Fruit fly (Drosophila melanogaster) whole organism, embryonic: ENCODE data around the gene Sec24CD.

Source experiments
- B-H1 ChIP-seq: fragments of 200-800 bp; sonication (Bioruptor generic); IDR thresholded peaks from 3 replicates; pipeline ENCODE4 v1.3.6; 2022; ENCODE audit warnings: missing biosample characterization, missing genetic modification characterization
- C15 ChIP-seq: fragments of 200-800 bp; sonication (Bioruptor generic); IDR thresholded peaks from 3 replicates; pipeline ENCODE4 v1.3.6; 2022; ENCODE audit warnings: missing biosample characterization, missing genetic modification characterization
- CG10267 ChIP-seq: fragments of 200-800 bp; sonication (Bioruptor generic); optimal IDR thresholded peaks from 2 replicates; lab custom pipeline; 2018; ENCODE audit warnings: missing biosample characterization, mild to moderate bottlenecking, missing genetic modification characterization, moderate library complexity
- CG10543 ChIP-seq: fragments of 200-800 bp; sonication (Bioruptor generic); optimal IDR thresholded peaks from 3 replicates; lab custom pipeline; 2017; ENCODE audit warnings: missing biosample characterization, mild to moderate bottlenecking, missing genetic modification characterization, moderate library complexity
- CG12071 ChIP-seq: fragments of 200-800 bp; sonication (Bioruptor generic); optimal IDR thresholded peaks from 3 replicates; lab custom pipeline; 2018; ENCODE audit warnings: missing biosample characterization, mild to moderate bottlenecking, missing genetic modification characterization
- CG12769 ChIP-seq: fragments of 200-800 bp; sonication (Bioruptor generic); optimal IDR thresholded peaks from 2 replicates; lab custom pipeline; 2019; ENCODE audit warnings: missing biosample characterization, mild to moderate bottlenecking, missing genetic modification characterization, moderate library complexity
- CG14014 ChIP-seq: fragments of 200-800 bp; sonication (Bioruptor generic); IDR thresholded peaks from 2 replicates; pipeline ENCODE4 v1.3.6; 2022; ENCODE audit warnings: missing biosample characterization, missing genetic modification characterization
- CG2712 ChIP-seq: fragments of 200-800 bp; optimal IDR thresholded peaks from 3 replicates; lab custom pipeline; 2019; ENCODE audit warnings: missing biosample characterization, mild to moderate bottlenecking, missing genetic modification characterization, moderate library complexity
- CG4282 ChIP-seq: fragments of 200-800 bp; sonication (Bioruptor generic); optimal IDR thresholded peaks from 2 replicates; lab custom pipeline; 2016; ENCODE audit warnings: missing biosample characterization, missing genetic modification characterization
- CG5180 ChIP-seq: fragments of 200-800 bp; sonication (Bioruptor generic); optimal IDR thresholded peaks from 3 replicates; lab custom pipeline; 2017; ENCODE audit warnings: missing biosample characterization, missing genetic modification characterization, mild to moderate bottlenecking, moderate library complexity, missing genetic modification reagents
- CG8290 ChIP-seq, 3 experiments: fragments of 200-800 bp; sonication (Bioruptor generic); optimal IDR thresholded peaks; 2 replicates each; lab custom pipeline; 2016 to 2019; ENCODE audit warnings: missing biosample characterization in 3 of 3, missing genetic modification characterization in 3 of 3, mild to moderate bottlenecking in 2 of 3, moderate library complexity in 1 of 3
- CG9437 ChIP-seq: fragments of 200-800 bp; sonication (Bioruptor generic); optimal IDR thresholded peaks from 2 replicates; lab custom pipeline; 2018; ENCODE audit warnings: missing biosample characterization, mild to moderate bottlenecking, missing genetic modification characterization
- CG9797 ChIP-seq: fragments of 200-800 bp; sonication (Bioruptor generic); optimal IDR thresholded peaks from 3 replicates; lab custom pipeline; 2018; ENCODE audit warnings: missing biosample characterization, mild to moderate bottlenecking, missing genetic modification characterization
- CG9876 ChIP-seq: fragments of 200-800 bp; sonication (Bioruptor generic); optimal IDR thresholded peaks from 2 replicates; lab custom pipeline; 2016; ENCODE audit warnings: missing biosample characterization, missing genetic modification characterization
- Dad ChIP-seq: fragments of 200-800 bp; sonication (Bioruptor generic); optimal IDR thresholded peaks from 3 replicates; lab custom pipeline; 2016; ENCODE audit warnings: missing biosample characterization, missing genetic modification characterization
- Deaf1 ChIP-seq: fragments of 200-800 bp; optimal IDR thresholded peaks from 3 replicates; lab custom pipeline; 2019; ENCODE audit warnings: missing biosample characterization, mild to moderate bottlenecking, missing genetic modification characterization, moderate library complexity
- Dp ChIP-seq: fragments of 200-800 bp; sonication (Bioruptor generic); optimal IDR thresholded peaks from 2 replicates; lab custom pipeline; 2018; ENCODE audit warnings: missing biosample characterization, mild to moderate bottlenecking, missing genetic modification characterization, moderate library complexity
- Dref ChIP-seq: fragments of 200-800 bp; sonication (Bioruptor generic); IDR thresholded peaks from 2 replicates; pipeline ENCODE4 v1.3.6; 2022; ENCODE audit warnings: missing biosample characterization, missing genetic modification characterization
- Eip74EF ChIP-seq, 2 experiments: fragments of 200-800 bp in 1 of 2; fragments of >200 bp in 1 of 2; sonication (Bioruptor generic) in 1 of 2; optimal IDR thresholded peaks; 2 replicates each; lab custom pipeline; 2017 to 2019; ENCODE audit warnings: missing biosample characterization in 2 of 2, missing genetic modification characterization in 2 of 2, mild to moderate bottlenecking in 1 of 2, moderate library complexity in 1 of 2
- Ets65A ChIP-seq: fragments of 200-800 bp; sonication (Bioruptor generic); peaks from one replicate; lab custom pipeline; 2016; ENCODE audit warnings: missing biosample characterization, missing genetic modification characterization
- Gug ChIP-seq: fragments of 200-800 bp; sonication (Bioruptor generic); IDR thresholded peaks from 4 replicates; pipeline ENCODE4 v1.3.6; 2022; ENCODE audit warnings: missing biosample characterization, missing genetic modification characterization
- Hmr ChIP-seq: fragments of 200-800 bp; sonication (Bioruptor generic); optimal IDR thresholded peaks from 3 replicates; lab custom pipeline; 2017; ENCODE audit warnings: mild to moderate bottlenecking, missing biosample characterization, missing genetic modification reagents, missing genetic modification characterization
- Hr78 ChIP-seq, 2 experiments: fragments of 200-800 bp in 1 of 2; fragments of >200 bp in 1 of 2; sonication (Bioruptor generic) in 1 of 2; optimal IDR thresholded peaks; 2 replicates each; lab custom pipeline; 2017 to 2019; ENCODE audit warnings: missing biosample characterization in 2 of 2, missing genetic modification characterization in 2 of 2, mild to moderate bottlenecking in 1 of 2, moderate library complexity in 1 of 2
- NFAT ChIP-seq: fragments of 200-800 bp; sonication (Bioruptor generic); IDR thresholded peaks from 2 replicates; pipeline ENCODE4 v1.3.6; 2022; ENCODE audit warnings: missing biosample characterization, missing genetic modification characterization
- Nf-YC ChIP-seq: fragments of 200-800 bp; optimal IDR thresholded peaks from 3 replicates; lab custom pipeline; 2019; ENCODE audit warnings: missing biosample characterization, mild to moderate bottlenecking, missing genetic modification characterization, moderate library complexity
- Pdp1 ChIP-seq, 2 experiments: fragments of 200-800 bp; sonication (Bioruptor generic); optimal IDR thresholded peaks; 3 replicates each; lab custom pipeline; 2016; ENCODE audit warnings: missing biosample characterization in 2 of 2, missing genetic modification characterization in 2 of 2, mild to moderate bottlenecking in 1 of 2, moderate library complexity in 1 of 2
- Trl ChIP-seq, 3 experiments: fragments of >200 bp in 2 of 3; fragments of 200-800 bp in 1 of 3; sonication (Bioruptor generic) in 1 of 3; optimal IDR thresholded peaks; 2 replicates in 1 of 3; 3 replicates in 2 of 3; lab custom pipeline; 2016 to 2017; ENCODE audit warnings: missing biosample characterization in 1 of 3, missing genetic modification characterization in 1 of 3
- ab ChIP-seq: fragments of 200-800 bp; sonication (Bioruptor generic); optimal IDR thresholded peaks from 2 replicates; lab custom pipeline; 2016; ENCODE audit warnings: missing biosample characterization, missing genetic modification characterization
- abd-A ChIP-seq: fragments of 200-800 bp; sonication (Bioruptor generic); optimal IDR thresholded peaks from 3 replicates; lab custom pipeline; 2019; ENCODE audit warnings: missing biosample characterization, mild to moderate bottlenecking, missing genetic modification characterization, moderate library complexity
- bsh ChIP-seq, 2 experiments: fragments of 200-800 bp; sonication (Bioruptor generic); optimal IDR thresholded peaks; 2 replicates each; lab custom pipeline; 2017 to 2018; ENCODE audit warnings: mild to moderate bottlenecking in 2 of 2, missing biosample characterization in 2 of 2, missing genetic modification characterization in 2 of 2, moderate library complexity in 1 of 2
- chn ChIP-seq: fragments of 200-800 bp; sonication (Bioruptor generic); optimal IDR thresholded peaks from 2 replicates; lab custom pipeline; 2016; ENCODE audit warnings: missing biosample characterization, missing genetic modification characterization
- cwo ChIP-seq: fragments of 200-800 bp; sonication (Bioruptor generic); optimal IDR thresholded peaks from 3 replicates; lab custom pipeline; 2017; ENCODE audit warnings: missing biosample characterization, missing genetic modification characterization, mild to moderate bottlenecking, moderate library complexity, missing genetic modification reagents
- fd96Cb ChIP-seq: fragments of 200-800 bp; sonication (Bioruptor generic); optimal IDR thresholded peaks from 2 replicates; lab custom pipeline; 2018; ENCODE audit warnings: missing biosample characterization, mild to moderate bottlenecking, missing genetic modification characterization, moderate library complexity
- ftz-f1 ChIP-seq: fragments of 200-800 bp; sonication (Bioruptor generic); optimal IDR thresholded peaks from 2 replicates; lab custom pipeline; 2016; ENCODE audit warnings: missing biosample characterization, missing genetic modification characterization
- grn ChIP-seq: fragments of 200-800 bp; sonication (Bioruptor generic); optimal IDR thresholded peaks from 3 replicates; lab custom pipeline; 2017; ENCODE audit warnings: missing biosample characterization, missing genetic modification characterization
- gro ChIP-seq: fragments of 200-800 bp; sonication (Bioruptor generic); optimal IDR thresholded peaks from 2 replicates; lab custom pipeline; 2016; ENCODE audit warnings: missing biosample characterization, missing genetic modification characterization
- kni ChIP-seq: fragments of 200-800 bp; sonication (Bioruptor generic); optimal IDR thresholded peaks from 3 replicates; lab custom pipeline; 2017; ENCODE audit warnings: mild to moderate bottlenecking, missing biosample characterization, missing genetic modification reagents, missing genetic modification characterization
- mirr ChIP-seq: fragments of 200-800 bp; sonication (Bioruptor generic); optimal IDR thresholded peaks from 3 replicates; lab custom pipeline; 2018; ENCODE audit warnings: missing biosample characterization, mild to moderate bottlenecking, missing genetic modification characterization
- nerfin-1 ChIP-seq: fragments of 200-800 bp; sonication (Bioruptor generic); optimal IDR thresholded peaks from 3 replicates; lab custom pipeline; 2019; ENCODE audit warnings: missing biosample characterization, mild to moderate bottlenecking, missing genetic modification characterization, moderate library complexity
- psq ChIP-seq: fragments of 200-800 bp; sonication (Bioruptor generic); optimal IDR thresholded peaks from 2 replicates; lab custom pipeline; 2017; ENCODE audit warnings: missing biosample characterization, missing genetic modification characterization
- sqz ChIP-seq: fragments of 200-800 bp; sonication (Bioruptor generic); optimal IDR thresholded peaks from 3 replicates; lab custom pipeline; 2018; ENCODE audit warnings: missing biosample characterization, mild to moderate bottlenecking, missing genetic modification characterization
- ssp ChIP-seq: fragments of 200-800 bp; sonication (Bioruptor generic); IDR thresholded peaks from 2 replicates; pipeline ENCODE4 v1.3.6; 2022; ENCODE audit warnings: missing biosample characterization, missing genetic modification characterization
- sug ChIP-seq: fragments of 200-800 bp; optimal IDR thresholded peaks from 2 replicates; lab custom pipeline; 2019; ENCODE audit warnings: missing biosample characterization, mild to moderate bottlenecking, missing genetic modification characterization, moderate library complexity
- usp ChIP-seq: fragments of >200 bp; optimal IDR thresholded peaks from 2 replicates; lab custom pipeline; 2017; ENCODE audit warnings: missing biosample characterization, missing genetic modification characterization
- vnd ChIP-seq: fragments of 200-800 bp; sonication (Bioruptor generic); IDR thresholded peaks from 3 replicates; pipeline ENCODE4 v1.3.6; 2022; ENCODE audit warnings: missing biosample characterization, missing genetic modification characterization; ENCODE audit not compliant: partially characterized antibody
- wdn ChIP-seq: fragments of 200-800 bp; sonication (Bioruptor generic); IDR thresholded peaks from 2 replicates; pipeline ENCODE4 v1.3.6; 2022; ENCODE audit warnings: missing biosample characterization, missing genetic modification characterization
- yki ChIP-seq: fragments of >200 bp; optimal IDR thresholded peaks from 3 replicates; lab custom pipeline; 2018

Sec24CD gene

dm6 chr2L:2200136-2201036, 36.3 kb downstream of the Sec24CD start (continued):
- TF ChIP-seq fd96Cb (tag; lab: Kevin White, UChicago): no peak
- peak; percentile 58 for TF ChIP-seq CG10543 (GFP tag; lab: Kevin White, UChicago)
- no peak for TF ChIP-seq Dad (GFP tag; lab: Kevin White, UChicago)
- TF ChIP-seq NFAT (GFP tag; lab: Robert Waterston, UW): no peak
- TF ChIP-seq psq (GFP tag; lab: Kevin White, UChicago): peak; percentile 14
- TF ChIP-seq Nf-YC (tag; lab: Kevin White, UChicago): peak; percentile 64
- peak; percentile 7 for TF ChIP-seq Hmr
- peak; percentile 40 for TF ChIP-seq ab (GFP tag; lab: Kevin White, UChicago)
- TF ChIP-seq CG4282 (GFP tag; lab: Kevin White, UChicago): no peak
- peak; percentile 81 for TF ChIP-seq CG12769 (tag; lab: Kevin White, UChicago)
- TF ChIP-seq CG9876 (GFP tag; lab: Kevin White, UChicago): no peak
- TF ChIP-seq Gug (GFP tag; lab: Robert Waterston, UW): no peak
- peak in 1 of 2 experiments; percentile 10 for TF ChIP-seq Eip74EF (GFP tag; optimal IDR thresholded peaks at IDR 0.05; lab: Kevin White, UChicago)
- TF ChIP-seq ssp (GFP tag; lab: Robert Waterston, UW): no peak
- peak; percentile 11 for TF ChIP-seq CG12071
- peak; percentile 60 for TF ChIP-seq CG5180 (GFP tag; lab: Kevin White, UChicago)
- no peak for TF ChIP-seq Dp (GFP tag; lab: Kevin White, UChicago)
- no peak for TF ChIP-seq Dref (GFP tag; lab: Robert Waterston, UW)
- peak; percentile 94 for TF ChIP-seq ftz-f1
- TF ChIP-seq abd-A (tag; lab: Kevin White, UChicago): peak; percentile 46
- peak; percentile 98 for TF ChIP-seq CG9437 (GFP tag; lab: Kevin White, UChicago)
- peak; percentile 45 for TF ChIP-seq cwo (GFP tag; lab: Kevin White, UChicago)
- no peak for TF ChIP-seq CG8290 (GFP tag; optimal IDR thresholded peaks at IDR 0.05; lab: Kevin White, UChicago)
- TF ChIP-seq CG8290 (tag; optimal IDR thresholded peaks at IDR 0.05; lab: Kevin White, UChicago): peak in 1 of 2 experiments; percentile 61
- TF ChIP-seq bsh (GFP tag; optimal IDR thresholded peaks at IDR 0.05; lab: Kevin White, UChicago): peak in 1 of 2 experiments; percentile 7
- peak; percentile 19 for TF ChIP-seq gro (GFP tag; lab: Kevin White, UChicago)
- TF ChIP-seq vnd (GFP tag; lab: Robert Waterston, UW): no peak
- peak; percentile 3 for TF ChIP-seq mirr (GFP tag; lab: Kevin White, UChicago)
- peak; percentile 88 for TF ChIP-seq kni (GFP tag; lab: Kevin White, UChicago)
- no peak for TF ChIP-seq CG9797 (GFP tag; lab: Kevin White, UChicago)
- peak; percentile 31 for TF ChIP-seq usp
- peak; percentile 50 for TF ChIP-seq yki (lab: Kevin White, UChicago)
- peak; percentile 22 for TF ChIP-seq grn (GFP tag; lab: Kevin White, UChicago)
- peak in 1 of 2 experiments; percentile 100 for TF ChIP-seq Pdp1 (GFP tag; optimal IDR thresholded peaks at IDR 0.05; lab: Kevin White, UChicago)
- no peak for TF ChIP-seq CG14014 (GFP tag; lab: Robert Waterston, UW)
- peak in 1 of 2 experiments; percentile 53 for TF ChIP-seq Hr78 (GFP tag; optimal IDR thresholded peaks at IDR 0.05; lab: Kevin White, UChicago)
- TF ChIP-seq B-H1: no peak
- no peak for TF ChIP-seq wdn (GFP tag; lab: Robert Waterston, UW)
- no peak for TF ChIP-seq C15 (GFP tag; lab: Robert Waterston, UW)
- TF ChIP-seq CG2712 (tag; lab: Kevin White, UChicago): no peak
- TF ChIP-seq sqz: peak; percentile 78
- peak; percentile 4 for TF ChIP-seq nerfin-1 (tag; lab: Kevin White, UChicago)
- peak; percentile 61 for TF ChIP-seq sug (tag; lab: Kevin White, UChicago)
- TF ChIP-seq Ets65A (GFP tag; lab: Kevin White, UChicago): peak; percentile 67
- no peak for TF ChIP-seq chn (GFP tag; lab: Kevin White, UChicago)
- TF ChIP-seq Trl (optimal IDR thresholded peaks at IDR 0.05; lab: Kevin White, UChicago): peak; percentile 51 to 66
- no peak for TF ChIP-seq Trl (GFP tag; optimal IDR thresholded peaks at IDR 0.05; lab: Kevin White, UChicago)
- peak; percentile 61 for TF ChIP-seq Deaf1
- TF ChIP-seq CG10267 (tag; lab: Kevin White, UChicago): no peak
